Worm (Caenorhabditis elegans) whole organism, L2 larva: ENCODE data around the gene srw-71.

ENCODE experiments used
- crh-2 ChIP-seq: sonication (generic microtip); optimal IDR thresholded peaks from 2 replicates; lab custom pipeline; 2017; ENCODE audit warnings: missing biosample characterization, missing genetic modification characterization
- elt-1 ChIP-seq: fragments of 150-350 bp; optimal IDR thresholded peaks from 2 replicates; lab custom pipeline; 2014; ENCODE audit warnings: missing biosample characterization, missing genetic modification characterization
- lsy-2 ChIP-seq, 2 experiments: fragments of 150-350 bp in 1 of 2; sonication (generic microtip) in 1 of 2; optimal IDR thresholded peaks; 2 replicates each; lab custom pipeline; 2014 to 2017; ENCODE audit warnings: missing biosample characterization in 2 of 2, missing genetic modification characterization in 2 of 2
- nhr-21 ChIP-seq: fragments of 150-350 bp; optimal IDR thresholded peaks from 2 replicates; lab custom pipeline; 2014; ENCODE audit warnings: missing biosample characterization, missing genetic modification characterization
- nhr-23 ChIP-seq: fragments of 150-350 bp; optimal IDR thresholded peaks from 2 replicates; lab custom pipeline; 2014; ENCODE audit warnings: missing biosample characterization, missing genetic modification reagents, missing genetic modification characterization
- nhr-25 ChIP-seq: fragments of 150-350 bp; sonication (generic microtip); optimal IDR thresholded peaks from 3 replicates; lab custom pipeline; 2014; ENCODE audit warnings: missing biosample characterization, missing genetic modification characterization
- skn-1 ChIP-seq: sonication (generic microtip); optimal IDR thresholded peaks from 2 replicates; lab custom pipeline; 2017; ENCODE audit warnings: missing biosample characterization, missing genetic modification characterization
- snpc-4 ChIP-seq: fragments of 150-350 bp; optimal IDR thresholded peaks from 2 replicates; lab custom pipeline; 2014; ENCODE audit warnings: missing biosample characterization, missing genetic modification characterization
- ztf-4 ChIP-seq: fragments of 150-350 bp; optimal IDR thresholded peaks from 2 replicates; lab custom pipeline; 2014; ENCODE audit warnings: missing biosample characterization, missing genetic modification characterization

DNA sequence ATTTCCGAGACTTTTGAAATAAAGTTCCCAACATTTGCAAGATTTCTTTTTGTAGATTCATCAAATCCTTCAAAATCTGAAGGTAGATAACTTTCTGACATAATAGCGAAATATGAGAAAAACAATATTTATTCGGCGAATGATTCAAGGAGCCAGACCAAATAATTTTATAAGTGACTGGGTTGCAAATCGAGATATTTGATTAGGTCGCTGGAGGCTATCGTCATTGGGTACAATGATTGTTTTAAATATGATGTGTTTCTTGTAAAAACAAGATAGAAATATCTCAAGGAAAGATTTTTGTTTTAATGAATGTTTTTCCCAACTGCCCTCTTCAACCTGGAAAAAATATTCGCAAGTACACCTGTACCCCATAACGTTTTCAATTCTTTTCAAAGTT lies 2.0 kb downstream of the srw-71 start, which contains the start of gene srw-69:
- TF ChIP-seq lsy-2 (tag; optimal IDR thresholded peaks at IDR 0.05; lab: Kevin White, UChicago) (no peak), skn-1 (tag; lab: Kevin White, UChicago) (no peak), nhr-23 (tag; lab: Kevin White, UChicago) (no peak), snpc-4 (tag; lab: Kevin White, UChicago) (no peak), nhr-25 (tag; lab: Kevin White, UChicago) (no peak), nhr-21 (tag; lab: Kevin White, UChicago) (no peak), elt-1 (no peak), crh-2 (tag; lab: Kevin White, UChicago) (no peak), ztf-4 (no peak)
